Worm (Caenorhabditis elegans): Measurements from ENCODE around the gene amt-1.
A peak's percentile ranks its signal among the peaks of the same experiment; 100 is the strongest.

The amt-1 gene

DNA sequence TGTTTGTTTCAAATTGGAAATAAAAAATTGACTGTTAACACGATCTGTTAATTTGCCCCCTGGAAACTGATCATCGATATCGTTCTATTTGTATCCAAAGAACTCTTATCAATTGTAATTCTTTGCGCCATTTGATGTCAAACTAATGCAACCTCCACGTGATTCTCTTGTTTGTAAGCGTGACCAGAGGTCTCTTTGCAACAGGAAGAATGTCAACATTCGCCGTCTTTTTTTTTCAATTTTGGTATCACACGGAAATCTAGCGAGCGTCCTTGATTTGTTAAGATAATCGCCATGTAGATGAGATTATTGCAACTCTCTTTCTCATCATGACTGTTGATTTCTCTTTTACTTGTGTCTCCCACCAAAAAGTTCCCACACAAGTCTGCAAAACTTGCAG is 42.3 kb upstream of the amt-1 start:
- TF ChIP-seq lin-13 (GFP tag; optimal IDR thresholded peaks at IDR 0.05) = peak; percentile 3
- no peak for TF ChIP-seq dsc-1 (tag; optimal IDR thresholded peaks at IDR 0.05)
- no peak for TF ChIP-seq fkh-8 (tag; optimal IDR thresholded peaks at IDR 0.05)
- peak; percentile 74 for TF ChIP-seq tbx-2 (tag; optimal IDR thresholded peaks at IDR 0.05)
- TF ChIP-seq hpl-2 (GFP tag; optimal IDR thresholded peaks at IDR 0.05) = peak; percentile 24
- no peak for TF ChIP-seq nhr-76 (tag; optimal IDR thresholded peaks at IDR 0.05)
- TF ChIP-seq C16A3.4 (tag; optimal IDR thresholded peaks at IDR 0.05) = peak; percentile 32
- no peak for TF ChIP-seq nhr-28 (tag; optimal IDR thresholded peaks at IDR 0.05)
- TF ChIP-seq mep-1 (tag; optimal IDR thresholded peaks at IDR 0.05) = peak; percentile 5
- no peak for TF ChIP-seq isw-1 (GFP tag; IDR thresholded peaks at IDR 0.05)
- no peak for TF ChIP-seq unc-30 (tag; optimal IDR thresholded peaks at IDR 0.05)
- peak in 1 of 2 experiments; percentile 73 for TF ChIP-seq lin-35 (GFP tag; optimal IDR thresholded peaks at IDR 0.05)
- no peak for TF ChIP-seq fkh-10 (GFP tag; optimal IDR thresholded peaks at IDR 0.05)
- no peak for TF ChIP-seq hlh-4 (tag; optimal IDR thresholded peaks at IDR 0.05)
- peak in 1 of 3 experiments; percentile 3 for TF ChIP-seq dpl-1 (GFP tag; optimal IDR thresholded peaks at IDR 0.05)
- peak; percentile 18 to 47 for TF ChIP-seq lsy-2 (tag; optimal IDR thresholded peaks at IDR 0.05)
- TF ChIP-seq ceh-63 (GFP tag; optimal IDR thresholded peaks at IDR 0.05) = no peak
- TF ChIP-seq C34B4.2 (tag; optimal IDR thresholded peaks at IDR 0.05) = no peak
- TF ChIP-seq nhr-90 (tag; optimal IDR thresholded peaks at IDR 0.05; ENCODE audit: poor library complexity) = peak; percentile 87
- peak; percentile 83 for TF ChIP-seq nhr-71 (tag; optimal IDR thresholded peaks at IDR 0.05)
- peak; percentile 84 for TF ChIP-seq xbp-1 (tag; optimal IDR thresholded peaks at IDR 0.05)
- no peak for TF ChIP-seq F16B12.6 (tag; optimal IDR thresholded peaks at IDR 0.05)
- peak; percentile 40 to 99 (median 90) for TF ChIP-seq elt-3 (tag; optimal IDR thresholded peaks at IDR 0.05)
- TF ChIP-seq ets-5 (GFP tag; IDR thresholded peaks at IDR 0.05) = no peak
- no peak for TF ChIP-seq sox-4 (tag; optimal IDR thresholded peaks at IDR 0.05)
- TF ChIP-seq nhr-20 (tag; optimal IDR thresholded peaks at IDR 0.05) = peak; percentile 96
- TF ChIP-seq blmp-1 (tag; optimal IDR thresholded peaks at IDR 0.05) = peak; percentile 92
- TF ChIP-seq nhr-47 (tag; optimal IDR thresholded peaks at IDR 0.05) = peak; percentile 60
- no peak for TF ChIP-seq nhr-84 (tag; optimal IDR thresholded peaks at IDR 0.05)
- no peak for TF ChIP-seq sup-37 (GFP tag; optimal IDR thresholded peaks at IDR 0.05)
- no peak for TF ChIP-seq unc-62 (GFP tag; optimal IDR thresholded peaks at IDR 0.05)
- no peak for TF ChIP-seq unc-86 (tag; optimal IDR thresholded peaks at IDR 0.05)
- no peak for TF ChIP-seq ceh-8 (GFP tag; optimal IDR thresholded peaks at IDR 0.05)
- no peak for TF ChIP-seq nhr-12 (tag; optimal IDR thresholded peaks at IDR 0.05)
- no peak for TF ChIP-seq alr-1 (tag; optimal IDR thresholded peaks at IDR 0.05; ENCODE audit: borderline replicate concordance)
- TF ChIP-seq swsn-7 (tag; optimal IDR thresholded peaks at IDR 0.05) = peak; percentile 12
- TF ChIP-seq C04F5.9 (tag; optimal IDR thresholded peaks at IDR 0.05) = no peak
- peak; percentile 71 for TF ChIP-seq elt-2 (tag; optimal IDR thresholded peaks at IDR 0.05)
- TF ChIP-seq nhr-11 (tag; optimal IDR thresholded peaks at IDR 0.05) = no peak
- TF ChIP-seq grh-1 (GFP tag; IDR thresholded peaks at IDR 0.05) = peak; percentile 49; the same call in 1 of the 2 replicates
- no peak for TF ChIP-seq ztf-4 (tag; optimal IDR thresholded peaks at IDR 0.05)
- no peak for TF ChIP-seq nhr-237 (tag; optimal IDR thresholded peaks at IDR 0.05)
- TF ChIP-seq ama-1 (optimal IDR thresholded peaks at IDR 0.05) = no peak
- peak; percentile 91 for TF ChIP-seq lin-14 (GFP tag; optimal IDR thresholded peaks at IDR 0.05)
- TF ChIP-seq mef-2 (tag; optimal IDR thresholded peaks at IDR 0.05) = no peak
- no peak for TF ChIP-seq efl-1 (optimal IDR thresholded peaks at IDR 0.05)
- TF ChIP-seq efl-1 (GFP tag; optimal IDR thresholded peaks at IDR 0.05 in 1 of 2) = peak in 1 of 2 experiments; percentile 68
- no peak for TF ChIP-seq egl-13 (tag; optimal IDR thresholded peaks at IDR 0.05)
- peak; percentile 11 for TF ChIP-seq lir-3 (tag; optimal IDR thresholded peaks at IDR 0.05; ENCODE audit: poor library complexity)
- TF ChIP-seq mdl-1 (tag; optimal IDR thresholded peaks at IDR 0.05) = peak in 1 of 2 experiments; percentile 96
- TF ChIP-seq lin-15B (tag; optimal IDR thresholded peaks at IDR 0.05) = no peak
- TF ChIP-seq sptf-1 (tag; optimal IDR thresholded peaks at IDR 0.05) = no peak
- TF ChIP-seq pag-3 (tag; optimal IDR thresholded peaks at IDR 0.05; ENCODE audit: borderline replicate concordance, insufficient read depth) = no peak
- no peak for TF ChIP-seq ceh-82 (tag; optimal IDR thresholded peaks at IDR 0.05)

Measured in whole organism, L1 larva.